Fruit fly (Drosophila melanogaster) whole organism, wandering third instar larva: ENCODE results near the gene CG9444.

Experiments used
- GATAd ChIP-seq: sonication (Bioruptor generic); optimal IDR thresholded peaks from 2 replicates; lab custom pipeline; 2016; ENCODE audit warnings: missing biosample characterization, missing genetic modification characterization
- Myc ChIP-seq: fragments of >200 bp; optimal IDR thresholded peaks from 2 replicates; lab custom pipeline; 2017
- sv ChIP-seq: fragments of 200-800 bp; sonication (Bioruptor generic); optimal IDR thresholded peaks from 3 replicates; lab custom pipeline; 2016; ENCODE audit warnings: missing biosample characterization, missing genetic modification characterization

DNA sequence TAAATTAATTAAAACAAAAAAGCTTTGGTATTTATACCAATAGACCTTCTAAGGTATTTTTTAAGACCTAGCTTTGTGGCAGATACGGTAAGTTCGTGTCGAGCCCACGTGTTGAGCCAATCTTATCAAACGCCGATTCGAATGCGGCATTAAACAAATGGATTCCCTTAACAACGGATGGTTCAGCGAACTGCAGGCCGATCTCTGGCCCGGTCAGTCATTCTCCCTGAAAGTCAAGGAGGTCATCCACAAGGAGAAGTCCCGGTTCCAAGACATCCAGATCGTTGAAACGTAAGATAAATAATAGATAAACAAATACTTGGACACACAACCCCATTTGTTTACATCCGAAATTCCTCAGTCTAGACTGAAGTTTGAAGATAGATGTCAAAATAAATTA lies 52.5 kb downstream of the CG9444 start, which contains the start of gene SpdS:
- TF ChIP-seq sv (no peak), Myc (no peak), GATAd (GFP tag; lab: Kevin White, UChicago) (no peak)
